Fruit fly (Drosophila melanogaster): ENCODE measurements around the gene bgm.

bgm gene

dm6 chr2L:14045562-14046196 is 32.9 kb downstream of the bgm start:
- no peak for TF ChIP-seq cic (GFP tag; optimal IDR thresholded peaks at IDR 0.05)

dm6 chr2L:14047170-14047632 is 34.4 kb downstream of the bgm start, which contains the start of gene NimC4:
NimC4 (plus strand) TSS chr2L:14047582.
- TF ChIP-seq ovo (GFP tag; optimal IDR thresholded peaks at IDR 0.05) (no peak), bab1 (GFP tag; optimal IDR thresholded peaks at IDR 0.05) (no peak), kay (GFP tag; ENCODE audit: borderline replicate concordance) (no peak), CG11617 (GFP tag; optimal IDR thresholded peaks at IDR 0.05) (no peak), pad (GFP tag; optimal IDR thresholded peaks at IDR 0.05) (no peak), CG14711 (tag; optimal IDR thresholded peaks at IDR 0.05) (no peak), Crg-1 (GFP tag; optimal IDR thresholded peaks at IDR 0.05) (no peak), cic (GFP tag; optimal IDR thresholded peaks at IDR 0.05) (no peak), tj (GFP tag; optimal IDR thresholded peaks at IDR 0.05) (no peak), toe (GFP tag; optimal IDR thresholded peaks at IDR 0.05) (no peak), Mnt (GFP tag; optimal IDR thresholded peaks at IDR 0.05) (no peak), cnc (optimal IDR thresholded peaks at IDR 0.05) (no peak), CG7045 (GFP tag; optimal IDR thresholded peaks at IDR 0.05) (no peak), CG1620 (GFP tag; optimal IDR thresholded peaks at IDR 0.05) (no peak)

dm6 chr2L:14049958-14050357 is 37.2 kb downstream of the bgm start:
- no peak for TF ChIP-seq CG14711 (tag; optimal IDR thresholded peaks at IDR 0.05)
- no peak for TF ChIP-seq tj (GFP tag; optimal IDR thresholded peaks at IDR 0.05)
- TF ChIP-seq bab1 (GFP tag; optimal IDR thresholded peaks at IDR 0.05) = no peak
- no peak for TF ChIP-seq cnc (optimal IDR thresholded peaks at IDR 0.05)
- no peak for TF ChIP-seq CG7101 (tag; optimal IDR thresholded peaks at IDR 0.05)
- no peak for TF ChIP-seq CG7045 (GFP tag; optimal IDR thresholded peaks at IDR 0.05)
- no peak for TF ChIP-seq cic (GFP tag; optimal IDR thresholded peaks at IDR 0.05)
- TF ChIP-seq CG1620 (GFP tag; optimal IDR thresholded peaks at IDR 0.05) = no peak
- no peak for TF ChIP-seq Mnt (GFP tag; optimal IDR thresholded peaks at IDR 0.05)
- no peak for TF ChIP-seq Clk (GFP tag; optimal IDR thresholded peaks at IDR 0.05)
- no peak for TF ChIP-seq kay (GFP tag; ENCODE audit: borderline replicate concordance)
- TF ChIP-seq CG5204 (GFP tag; optimal IDR thresholded peaks at IDR 0.05) = no peak
- no peak for TF ChIP-seq Crg-1 (GFP tag; optimal IDR thresholded peaks at IDR 0.05)
- TF ChIP-seq Hr96 (GFP tag; optimal IDR thresholded peaks at IDR 0.05) = no peak
- TF ChIP-seq toe (GFP tag; optimal IDR thresholded peaks at IDR 0.05) = no peak
- TF ChIP-seq CG11617 (GFP tag; optimal IDR thresholded peaks at IDR 0.05) = no peak

DNA sequence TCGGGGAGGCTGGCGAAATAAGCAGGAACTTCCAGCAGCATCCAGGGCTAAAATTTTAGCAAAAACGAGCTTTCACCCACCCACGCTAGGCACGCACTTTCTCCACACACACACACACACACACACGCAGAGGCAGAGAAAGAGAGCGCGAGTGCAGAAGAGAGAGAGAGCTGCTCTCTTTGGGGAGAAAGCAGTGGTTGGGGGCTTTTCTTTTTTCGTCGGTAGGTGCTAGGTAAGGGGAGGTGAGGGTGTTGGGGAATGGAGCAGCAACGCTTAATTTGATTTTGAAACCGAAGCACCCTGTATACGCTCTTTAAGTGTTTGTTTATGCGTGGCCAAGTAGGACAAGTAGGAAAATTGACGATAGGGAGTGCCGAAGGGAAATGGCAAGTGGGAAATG is 41.5 kb downstream of the bgm start:
- no peak for TF ChIP-seq Mnt (GFP tag; optimal IDR thresholded peaks at IDR 0.05)
- no peak for TF ChIP-seq cic (GFP tag; optimal IDR thresholded peaks at IDR 0.05)
- TF ChIP-seq CG12768 (GFP tag; optimal IDR thresholded peaks at IDR 0.05) = no peak

- no peak for TF ChIP-seq Clk (GFP tag; optimal IDR thresholded peaks at IDR 0.05)
- no peak for TF ChIP-seq Crg-1 (GFP tag; optimal IDR thresholded peaks at IDR 0.05)
- TF ChIP-seq pad (GFP tag; optimal IDR thresholded peaks at IDR 0.05) = no peak
- TF ChIP-seq CG33017 (tag; optimal IDR thresholded peaks at IDR 0.05) = no peak
- TF ChIP-seq CG11617 (GFP tag; optimal IDR thresholded peaks at IDR 0.05) = no peak
- TF ChIP-seq ovo (GFP tag; optimal IDR thresholded peaks at IDR 0.05) = no peak
- TF ChIP-seq CG12768 (GFP tag; optimal IDR thresholded peaks at IDR 0.05) = no peak
- no peak for TF ChIP-seq Hr96 (GFP tag; optimal IDR thresholded peaks at IDR 0.05)
- no peak for TF ChIP-seq cic (GFP tag; optimal IDR thresholded peaks at IDR 0.05)
- TF ChIP-seq CG5204 (GFP tag; optimal IDR thresholded peaks at IDR 0.05) = no peak
- no peak for TF ChIP-seq Mnt (GFP tag; optimal IDR thresholded peaks at IDR 0.05)
- TF ChIP-seq tj (GFP tag; optimal IDR thresholded peaks at IDR 0.05) = no peak
- no peak for TF ChIP-seq toe (GFP tag; optimal IDR thresholded peaks at IDR 0.05)
Observed at dm6 chr2L:14054903-14055302, 42.1 kb downstream of the bgm start.

Measured in whole organism, adult.